Worm (Caenorhabditis elegans): ENCODE measurements around the gene flr-1.
"Not testable (repeated sequence)": the region's sequence is repeated elsewhere in the genome, so short reads cannot be mapped to it uniquely, and the experiment has no call there.

Gene flr-1

DNA sequence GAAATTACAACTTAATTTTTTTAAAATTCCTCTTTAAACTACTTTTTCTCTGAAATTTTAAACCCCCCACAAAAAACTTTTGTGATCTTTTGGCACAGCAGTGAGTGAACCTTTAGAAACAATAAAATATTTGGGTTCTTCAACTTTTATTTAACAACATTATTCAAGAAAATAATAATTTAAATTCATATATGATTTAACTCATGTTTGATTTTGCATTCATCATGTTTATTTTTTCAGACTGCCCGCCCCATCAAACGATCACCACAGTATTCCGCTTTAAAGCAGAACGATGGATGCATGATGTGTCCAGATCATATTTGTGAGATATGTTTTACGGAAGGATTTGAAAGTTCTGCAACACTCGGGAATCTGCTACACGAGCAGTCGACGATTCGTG is 9.9 kb downstream of the flr-1 start, which contains the start of gene set-8:
TSS of gene set-8 (plus strand) at position 301 of the 400 bp plus-strand sequence.
- no peak for TF ChIP-seq tab-1 (GFP tag; IDR thresholded peaks at IDR 0.05)
- TF ChIP-seq flt-1 (GFP tag; IDR thresholded peaks at IDR 0.05): no peak
- TF ChIP-seq klf-2 (GFP tag; conservative IDR thresholded peaks at IDR 0.05): no peak
- no peak for TF ChIP-seq ztf-29 (GFP tag; IDR thresholded peaks at IDR 0.05)
- no peak for TF ChIP-seq cog-1 (tag; optimal IDR thresholded peaks at IDR 0.05)
- TF ChIP-seq T22C8.4 (GFP tag; IDR thresholded peaks at IDR 0.05): no peak
- TF ChIP-seq ztf-23 (GFP tag; IDR thresholded peaks at IDR 0.05): no peak
- TF ChIP-seq med-1 (GFP tag; optimal IDR thresholded peaks at IDR 0.05; ENCODE audit: insufficient read depth): no peak
- TF ChIP-seq ref-1 (GFP tag; conservative IDR thresholded peaks at IDR 0.05): no peak

DNA sequence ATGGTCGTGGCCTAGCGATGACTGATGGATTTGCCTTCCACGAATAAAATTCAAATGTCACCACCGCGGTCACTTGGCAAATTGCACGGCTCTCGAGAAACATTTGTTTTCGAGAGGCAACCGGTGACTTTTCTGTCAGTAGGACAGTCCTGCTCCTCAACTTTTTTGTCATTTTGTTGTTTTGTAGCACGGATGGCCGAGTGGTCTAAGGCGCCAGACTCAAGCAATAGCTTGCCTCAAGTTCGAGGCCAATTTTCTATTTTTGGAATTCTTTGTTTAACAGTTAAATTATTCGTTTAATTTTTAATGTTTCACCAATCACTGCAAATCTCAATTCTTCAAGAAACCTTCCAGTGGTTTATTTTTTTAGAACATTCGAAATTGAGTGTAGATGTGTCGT is 12.1 kb downstream of the flr-1 start:
- no peak for TF ChIP-seq T22C8.4 (GFP tag; IDR thresholded peaks at IDR 0.05)
- no peak for TF ChIP-seq ztf-29 (GFP tag; IDR thresholded peaks at IDR 0.05)
- TF ChIP-seq klf-2 (GFP tag; conservative IDR thresholded peaks at IDR 0.05): no peak
- no peak for TF ChIP-seq ref-1 (GFP tag; conservative IDR thresholded peaks at IDR 0.05)
- TF ChIP-seq med-1 (GFP tag; optimal IDR thresholded peaks at IDR 0.05; ENCODE audit: insufficient read depth): no peak
- TF ChIP-seq tab-1 (GFP tag; IDR thresholded peaks at IDR 0.05): no peak
- no peak for TF ChIP-seq ztf-23 (GFP tag; IDR thresholded peaks at IDR 0.05)
- no peak for TF ChIP-seq cog-1 (tag; optimal IDR thresholded peaks at IDR 0.05)
- TF ChIP-seq flt-1 (GFP tag; IDR thresholded peaks at IDR 0.05): no peak

- TF ChIP-seq ref-1 (GFP tag; conservative IDR thresholded peaks at IDR 0.05) (no peak), ztf-29 (GFP tag; IDR thresholded peaks at IDR 0.05) (no peak), med-1 (GFP tag; optimal IDR thresholded peaks at IDR 0.05; ENCODE audit: insufficient read depth) (no peak), ztf-23 (GFP tag; IDR thresholded peaks at IDR 0.05) (no peak), klf-2 (GFP tag; conservative IDR thresholded peaks at IDR 0.05) (no peak), flt-1 (GFP tag; IDR thresholded peaks at IDR 0.05) (no peak), tab-1 (GFP tag; IDR thresholded peaks at IDR 0.05) (no peak), T22C8.4 (GFP tag; IDR thresholded peaks at IDR 0.05) (no peak), cog-1 (tag; optimal IDR thresholded peaks at IDR 0.05) (no peak)
Observed at ce11 chrX:13443283-13443682, 13.1 kb downstream of the flr-1 start.

- TF ChIP-seq ztf-29 (GFP tag; IDR thresholded peaks at IDR 0.05) (no peak), cog-1 (tag; optimal IDR thresholded peaks at IDR 0.05) (peak; percentile 46), tab-1 (GFP tag; IDR thresholded peaks at IDR 0.05) (no peak), klf-2 (GFP tag; conservative IDR thresholded peaks at IDR 0.05) (0 out of 2 replicates have a peak, but pooled peaks have one; percentile 19), ref-1 (GFP tag; conservative IDR thresholded peaks at IDR 0.05) (no peak), T22C8.4 (GFP tag; IDR thresholded peaks at IDR 0.05) (no peak), ztf-23 (GFP tag; IDR thresholded peaks at IDR 0.05) (peak; percentile 70; the same call in 1 of the 2 replicates), flt-1 (GFP tag; IDR thresholded peaks at IDR 0.05) (peak; percentile 65), med-1 (GFP tag; optimal IDR thresholded peaks at IDR 0.05; ENCODE audit: insufficient read depth) (no peak)
Observed at ce11 chrX:13442446-13442845, 13.9 kb downstream of the flr-1 start.

DNA sequence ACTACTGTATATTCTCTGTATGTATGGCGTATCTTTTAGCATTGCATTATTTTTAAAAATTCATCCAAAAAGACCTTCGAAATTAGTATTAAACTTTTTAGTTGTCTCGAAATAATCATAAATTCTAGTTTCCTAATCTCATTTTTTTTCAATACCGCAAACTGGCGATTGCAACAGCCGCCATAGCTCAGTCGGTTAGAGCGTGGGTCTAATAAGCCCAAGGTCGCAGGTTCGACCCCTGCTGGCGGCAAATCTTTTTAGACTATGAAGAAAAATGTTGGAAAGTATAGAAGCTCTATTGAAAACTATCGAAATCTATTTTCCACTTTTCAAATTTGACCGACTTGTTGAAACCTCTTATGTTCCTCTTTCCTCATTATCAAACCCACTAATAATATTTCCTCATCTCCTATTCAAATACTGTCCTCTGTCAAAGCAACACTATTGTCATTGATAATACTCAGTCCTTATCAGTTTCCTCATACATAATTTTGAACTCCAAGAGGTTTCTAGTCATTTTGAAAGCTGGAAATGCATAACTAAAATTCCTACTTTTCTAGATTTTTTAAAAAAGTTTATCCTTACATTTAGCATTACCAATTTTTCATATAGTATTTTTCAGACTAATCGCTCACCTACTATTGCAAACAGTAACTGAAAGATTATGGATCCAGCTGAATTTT is 20.4 kb downstream of the flr-1 start, which contains the start of gene jmjd-3.3:
TSS of gene jmjd-3.3 (plus strand) at position 633 of the 683 bp plus-strand sequence.
- TF ChIP-seq tab-1 (GFP tag; IDR thresholded peaks at IDR 0.05) (no peak), ref-1 (GFP tag; conservative IDR thresholded peaks at IDR 0.05) (no peak), ztf-23 (GFP tag; IDR thresholded peaks at IDR 0.05) (no peak), klf-2 (GFP tag; conservative IDR thresholded peaks at IDR 0.05) (no peak), cog-1 (tag; optimal IDR thresholded peaks at IDR 0.05) (no peak), ztf-29 (GFP tag; IDR thresholded peaks at IDR 0.05) (no peak), flt-1 (GFP tag; IDR thresholded peaks at IDR 0.05) (no peak), T22C8.4 (GFP tag; IDR thresholded peaks at IDR 0.05) (no peak)

- TF ChIP-seq klf-2 (GFP tag; conservative IDR thresholded peaks at IDR 0.05) (no peak), flt-1 (GFP tag; IDR thresholded peaks at IDR 0.05) (no peak), ztf-23 (GFP tag; IDR thresholded peaks at IDR 0.05) (no peak), ztf-29 (GFP tag; IDR thresholded peaks at IDR 0.05) (no peak), T22C8.4 (GFP tag; IDR thresholded peaks at IDR 0.05) (no peak), med-1 (GFP tag; optimal IDR thresholded peaks at IDR 0.05; ENCODE audit: insufficient read depth) (no peak), ref-1 (GFP tag; conservative IDR thresholded peaks at IDR 0.05) (no peak), tab-1 (GFP tag; IDR thresholded peaks at IDR 0.05) (no peak), cog-1 (tag; optimal IDR thresholded peaks at IDR 0.05) (no peak)
Observed at ce11 chrX:13435116-13435515, 21.2 kb downstream of the flr-1 start.

ce11 chrX:13431388-13431787 is 25.0 kb downstream of the flr-1 start, which contains the start of gene C29F7.10:
TSS of gene C29F7.10 (minus strand) at chrX:13431488.
- not testable (repeated sequence) for TF ChIP-seq cog-1 (tag; optimal IDR thresholded peaks at IDR 0.05); med-1 (GFP tag; optimal IDR thresholded peaks at IDR 0.05; ENCODE audit: insufficient read depth); klf-2 (GFP tag; conservative IDR thresholded peaks at IDR 0.05)

DNA sequence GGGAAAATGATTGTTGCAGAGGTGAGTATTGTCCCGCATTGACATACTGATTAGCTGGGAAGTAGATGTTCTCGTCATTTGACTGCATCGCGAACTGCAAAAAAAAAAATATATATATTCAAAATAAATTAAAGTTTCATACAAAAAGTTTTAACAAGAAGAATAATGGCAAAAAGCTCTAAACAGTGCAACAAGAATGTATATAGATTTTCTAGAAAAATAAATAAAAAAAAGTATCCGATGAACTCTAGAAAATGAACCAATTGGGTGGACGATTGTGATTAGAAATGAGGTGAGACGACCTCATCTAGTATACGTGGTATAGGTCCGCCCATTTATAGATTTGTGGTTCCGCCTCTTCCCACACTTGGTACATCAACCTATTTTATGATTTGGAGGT is 27.6 kb downstream of the flr-1 start, which contains the start of gene fkh-4:
TSS of gene fkh-4 (minus strand) at position 101 of the 400 bp plus-strand sequence.
- not testable (repeated sequence) for TF ChIP-seq klf-2 (GFP tag; conservative IDR thresholded peaks at IDR 0.05); ref-1 (GFP tag; conservative IDR thresholded peaks at IDR 0.05); med-1 (GFP tag; optimal IDR thresholded peaks at IDR 0.05; ENCODE audit: insufficient read depth)

DNA sequence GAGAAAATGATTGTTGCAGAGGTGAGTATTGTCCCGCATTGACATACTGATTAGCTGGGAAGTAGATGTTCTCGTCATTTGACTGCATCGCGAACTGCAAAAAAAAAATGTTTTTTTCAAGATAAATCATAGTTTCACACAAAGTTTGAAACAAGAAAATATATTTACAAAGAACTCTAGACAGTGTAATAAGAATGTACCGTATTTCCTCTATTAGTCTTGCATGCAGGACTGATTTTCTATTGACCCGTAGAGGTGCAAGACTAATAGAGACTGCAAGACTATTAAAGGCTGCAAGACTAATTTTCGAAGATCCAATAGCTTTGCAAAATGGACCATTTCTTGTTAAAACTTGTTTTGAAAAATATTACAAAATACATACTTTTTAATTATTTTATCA is 33.0 kb downstream of the flr-1 start, which contains the start of gene fkh-3:
TSS of gene fkh-3 (minus strand) at position 101 of the 400 bp plus-strand sequence.
- no peak for TF ChIP-seq flt-1 (GFP tag; IDR thresholded peaks at IDR 0.05)
- TF ChIP-seq ztf-29 (GFP tag; IDR thresholded peaks at IDR 0.05): no peak
- TF ChIP-seq med-1 (GFP tag; optimal IDR thresholded peaks at IDR 0.05; ENCODE audit: insufficient read depth): no peak
- TF ChIP-seq cog-1 (tag; optimal IDR thresholded peaks at IDR 0.05): no peak
- no peak for TF ChIP-seq tab-1 (GFP tag; IDR thresholded peaks at IDR 0.05)
- no peak for TF ChIP-seq ztf-23 (GFP tag; IDR thresholded peaks at IDR 0.05)
- no peak for TF ChIP-seq T22C8.4 (GFP tag; IDR thresholded peaks at IDR 0.05)
- no peak for TF ChIP-seq klf-2 (GFP tag; conservative IDR thresholded peaks at IDR 0.05)
- no peak for TF ChIP-seq ref-1 (GFP tag; conservative IDR thresholded peaks at IDR 0.05)

Measured in whole organism, midembryonic.